Worm (Caenorhabditis elegans) whole organism, midembryonic: ENCODE measurements around the gene byn-1.

ENCODE experiments used
- cog-1 ChIP-seq: sonication (generic microtip); optimal IDR thresholded peaks from 2 replicates; lab custom pipeline; 2016; ENCODE audit warnings: missing genetic modification characterization, missing compliant biosample characterization
- flt-1 ChIP-seq: fragments of 200-800 bp; sonication (Bioruptor generic); IDR thresholded peaks from 2 replicates; pipeline ENCODE4 v1.3.6; 2022; ENCODE audit warnings: missing genetic modification characterization, missing compliant biosample characterization
- klf-2 ChIP-seq: fragments of 200-800 bp; sonication (Bioruptor generic); conservative IDR thresholded peaks from 2 replicates; pipeline ENCODE4 v1.3.6; 2022; ENCODE audit warnings: missing genetic modification reagents, missing genetic modification characterization, missing compliant biosample characterization
- med-1 ChIP-seq: sonication (generic microtip); optimal IDR thresholded peaks from 2 replicates; lab custom pipeline; 2017; ENCODE audit warnings: missing genetic modification characterization, mild to moderate bottlenecking, missing compliant biosample characterization, antibody characterized with exemption, missing genetic modification reagents; ENCODE audit not compliant: insufficient read depth
- tab-1 ChIP-seq: fragments of 200-800 bp; sonication (Bioruptor generic); IDR thresholded peaks from 2 replicates; pipeline ENCODE4 v1.3.6; 2022; ENCODE audit warnings: missing genetic modification characterization, missing compliant biosample characterization
- ztf-23 ChIP-seq: fragments of 200-800 bp; sonication (Bioruptor generic); IDR thresholded peaks from 2 replicates; pipeline ENCODE4 v1.3.6; 2022; ENCODE audit warnings: missing genetic modification reagents, missing genetic modification characterization, missing compliant biosample characterization

ce11 chrIII:6895166-6895565, 36.6 kb upstream of the byn-1 start:
- TF ChIP-seq flt-1 (GFP tag; lab: Robert Waterston, UW) (no peak), tab-1 (GFP tag; lab: Robert Waterston, UW) (no peak), med-1 (GFP tag; lab: Kevin White, UChicago) (no peak), klf-2 (GFP tag; lab: Robert Waterston, UW) (no peak), cog-1 (tag; lab: Kevin White, UChicago) (no peak), ztf-23 (GFP tag; lab: Robert Waterston, UW) (no peak)
